Fruit fly (Drosophila melanogaster): ENCODE data around the gene CG4553.

CG4553 gene

DNA sequence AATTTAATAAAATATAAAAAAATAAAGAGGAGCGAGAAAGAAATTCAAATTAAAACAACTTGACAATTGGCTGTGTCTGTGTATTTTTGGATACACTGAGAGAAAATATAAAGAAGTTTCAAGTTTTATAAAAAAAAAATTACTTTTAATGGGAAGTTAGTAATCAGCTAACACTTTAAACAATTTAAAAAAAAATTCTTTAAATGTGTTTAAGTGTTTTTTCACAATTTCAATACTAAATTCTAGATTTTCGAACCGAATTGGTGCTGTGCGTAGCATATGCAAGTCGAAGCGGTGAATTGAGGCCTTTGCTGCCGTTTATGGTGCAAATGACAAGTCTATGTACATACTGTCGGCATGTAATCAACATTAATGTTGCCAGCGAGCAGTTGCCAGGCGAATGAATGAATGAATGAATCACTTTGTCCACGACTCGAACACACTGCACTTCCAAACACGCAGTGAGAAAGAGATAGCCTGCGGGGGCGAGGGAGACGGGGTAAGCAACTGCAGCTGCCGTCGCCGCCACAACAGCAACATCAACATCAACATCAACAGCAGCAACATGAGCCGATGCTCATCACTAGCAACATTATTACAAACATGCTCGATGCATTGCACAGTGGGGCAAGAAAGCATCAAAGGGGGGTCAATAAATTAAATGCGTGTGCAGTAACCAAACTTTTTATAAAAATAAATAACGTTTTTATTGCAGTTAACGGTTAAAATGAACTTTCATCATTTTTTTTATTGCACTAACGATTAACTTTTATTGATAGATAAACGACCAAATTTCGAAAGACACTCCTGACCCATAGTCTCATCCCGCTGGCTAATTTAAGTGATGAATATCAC lies 30.9 kb downstream of the CG4553 start:
- TF ChIP-seq unpg (GFP tag; optimal IDR thresholded peaks at IDR 0.05) (peak; percentile 86), CG7928 (GFP tag; optimal IDR thresholded peaks at IDR 0.05) (no peak), CG7372 (GFP tag; IDR thresholded peaks at IDR 0.05) (peak; percentile 28; the same call in 1 of the 2 replicates), gsb-n (tag; optimal IDR thresholded peaks at IDR 0.05) (peak; percentile 71), Hey (tag; optimal IDR thresholded peaks at IDR 0.05) (no peak), H2.0 (GFP tag; IDR thresholded peaks at IDR 0.05) (peak; percentile 43), zf30C (GFP tag; optimal IDR thresholded peaks at IDR 0.05) (peak; percentile 63), NC2β (GFP tag; optimal IDR thresholded peaks at IDR 0.05) (peak; percentile 75), trh (GFP tag; optimal IDR thresholded peaks at IDR 0.05) (peak; percentile 37), sima (GFP tag; optimal IDR thresholded peaks at IDR 0.05) (no peak), CG34376 (GFP tag; optimal IDR thresholded peaks at IDR 0.05) (no peak), ro (GFP tag; IDR thresholded peaks at IDR 0.05) (0 out of 2 replicates have a peak, but pooled peaks have one; percentile 38), CG12744 (GFP tag; optimal IDR thresholded peaks at IDR 0.05) (no peak), CG8281 (tag; optimal IDR thresholded peaks at IDR 0.05) (peak; percentile 87), psq (GFP tag; optimal IDR thresholded peaks at IDR 0.05) (no peak), vvl (GFP tag; IDR thresholded peaks at IDR 0.05) (peak; percentile 83), chn (GFP tag; optimal IDR thresholded peaks at IDR 0.05) (peak; percentile 45), dm (GFP tag; optimal IDR thresholded peaks at IDR 0.05) (peak; percentile 6), CG12236 (GFP tag; optimal IDR thresholded peaks at IDR 0.05) (peak; percentile 29), CG11504 (tag; optimal IDR thresholded peaks at IDR 0.05) (peak; percentile 99), dmrt11E (tag; optimal IDR thresholded peaks at IDR 0.05) (peak; percentile 93), Fer1 (GFP tag; optimal IDR thresholded peaks at IDR 0.05) (no peak), pum (GFP tag; optimal IDR thresholded peaks at IDR 0.05) (peak; percentile 31), ERR (GFP tag; optimal IDR thresholded peaks at IDR 0.05) (no peak), ham (GFP tag; IDR thresholded peaks at IDR 0.05) (no peak), MESR4 (GFP tag; optimal IDR thresholded peaks at IDR 0.05) (no peak), lab (GFP tag; optimal IDR thresholded peaks at IDR 0.05) (peak; percentile 40), lola (GFP tag; optimal IDR thresholded peaks at IDR 0.05) (peak in 1 of 3 experiments; percentile 81), ken (GFP tag; IDR thresholded peaks at IDR 0.05) (0 out of 3 replicates have a peak, but pooled peaks have one; percentile 56), CG17568 (GFP tag; optimal IDR thresholded peaks at IDR 0.05) (peak; percentile 51), CG17328 (GFP tag; IDR thresholded peaks at IDR 0.05) (peak; percentile 83), kay (GFP tag; optimal IDR thresholded peaks at IDR 0.05) (peak; percentile 87), corto (GFP tag; optimal IDR thresholded peaks at IDR 0.05) (no peak), Chrac-16 (GFP tag; optimal IDR thresholded peaks at IDR 0.05) (peak; percentile 72), ssp (GFP tag; IDR thresholded peaks at IDR 0.05) (no peak), CG10321 (GFP tag; IDR thresholded peaks at IDR 0.05) (no peak; the same call in 1 of the 2 replicates), slp2 (GFP tag; optimal IDR thresholded peaks at IDR 0.05) (peak; percentile 60), Mrtf (GFP tag; IDR thresholded peaks at IDR 0.05) (peak; percentile 46; the same call in 1 of the 3 replicates), Mes4 (GFP tag; optimal IDR thresholded peaks at IDR 0.05) (peak; percentile 57), luna (GFP tag; optimal IDR thresholded peaks at IDR 0.05) (no peak), D19B (GFP tag; optimal IDR thresholded peaks at IDR 0.05) (no peak), sens (GFP tag) (peak; percentile 95), gt (GFP tag; IDR thresholded peaks at IDR 0.05) (no peak), h (optimal IDR thresholded peaks at IDR 0.05) (no peak), CG2889 (GFP tag; IDR thresholded peaks at IDR 0.05) (no peak; the same call in 2 of the 3 replicates), CG16815 (GFP tag; optimal IDR thresholded peaks at IDR 0.05) (peak; percentile 83), CG2129 (GFP tag; IDR thresholded peaks at IDR 0.05; ENCODE audit: partially characterized antibody) (no peak), CG9609 (GFP tag; optimal IDR thresholded peaks at IDR 0.05) (peak; percentile 60), jing (GFP tag; optimal IDR thresholded peaks at IDR 0.05) (peak; percentile 68), PHDP (tag; optimal IDR thresholded peaks at IDR 0.05) (peak; percentile 72)

All from whole organism, embryonic.